Fruit fly (Drosophila melanogaster): ENCODE measurements around the gene CG6293.
A peak's percentile ranks its signal among the peaks of the same experiment; 100 is the strongest.

The CG6293 gene

DNA sequence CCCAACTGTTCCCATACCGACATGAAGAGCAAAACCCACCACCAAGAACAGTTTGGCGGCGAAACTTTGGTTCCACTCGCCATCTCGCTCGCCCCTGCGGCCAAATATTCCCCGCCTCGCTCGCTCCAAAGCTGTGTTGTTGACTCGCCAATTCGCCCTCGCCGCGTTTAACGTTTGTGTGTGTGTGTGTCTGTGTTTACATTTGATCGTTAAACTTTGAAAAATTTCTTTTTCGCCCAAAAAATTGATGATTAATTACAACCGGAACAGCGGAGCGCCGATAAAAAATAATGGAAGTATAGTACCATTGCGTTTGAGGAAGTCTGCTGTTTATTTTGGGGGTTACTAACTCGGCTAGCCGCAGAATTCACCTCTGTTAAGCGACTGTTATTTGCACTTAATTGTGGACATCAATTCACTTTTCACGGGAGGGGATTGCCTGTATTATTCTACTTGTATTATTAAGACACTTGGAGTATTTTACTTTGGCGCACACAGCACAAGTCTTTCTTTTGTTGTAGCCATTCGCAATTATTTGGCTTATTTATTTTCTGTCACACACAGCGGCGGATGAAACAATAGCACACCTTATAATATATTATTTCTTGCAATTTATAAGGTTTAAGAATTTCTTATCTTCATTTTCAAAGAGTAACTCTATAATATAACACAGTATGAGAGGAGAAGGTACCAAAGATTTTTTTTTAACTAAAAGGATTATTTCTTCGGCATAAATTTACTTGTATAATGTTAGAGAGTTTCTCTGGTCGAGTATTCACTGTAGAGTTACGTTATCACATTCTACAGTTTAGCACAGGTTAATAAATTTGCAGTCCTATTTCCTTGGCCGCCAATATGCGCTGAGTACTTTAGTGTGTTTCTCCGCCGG is 39.6 kb upstream of the CG6293 start (continued):
- TF ChIP-seq CG34422 (GFP tag; IDR thresholded peaks at IDR 0.05) (no peak), pb (GFP tag; optimal IDR thresholded peaks at IDR 0.05) (peak; percentile 41), CG8765 (GFP tag; IDR thresholded peaks at IDR 0.05) (no peak), CG3726 (GFP tag; IDR thresholded peaks at IDR 0.05) (no peak), Poxn (GFP tag; IDR thresholded peaks at IDR 0.05) (no peak), Taf1 (GFP tag; IDR thresholded peaks at IDR 0.05) (no peak), CG6813 (GFP tag; optimal IDR thresholded peaks at IDR 0.05) (peak; percentile 62), odd (GFP tag; optimal IDR thresholded peaks at IDR 0.05) (peak; percentile 81), unc-4 (GFP tag; IDR thresholded peaks at IDR 0.05; ENCODE audit: partially characterized antibody) (no peak), CG11696 (GFP tag; IDR thresholded peaks at IDR 0.05) (no peak), bbx (GFP tag; IDR thresholded peaks at IDR 0.05; ENCODE audit: partially characterized antibody) (no peak), sna (GFP tag; IDR thresholded peaks at IDR 0.05; ENCODE audit: partially characterized antibody) (no peak), Eip74EF (GFP tag; optimal IDR thresholded peaks at IDR 0.05) (peak in 1 of 2 experiments; percentile 52), CG1832 (GFP tag; optimal IDR thresholded peaks at IDR 0.05) (peak; percentile 95), CG4854 (GFP tag; optimal IDR thresholded peaks at IDR 0.05) (peak; percentile 36), CG5180 (GFP tag; optimal IDR thresholded peaks at IDR 0.05) (peak; percentile 35), z (GFP tag; IDR thresholded peaks at IDR 0.05) (no peak), oc (tag; optimal IDR thresholded peaks at IDR 0.05) (peak; percentile 26), CG18599 (GFP tag; optimal IDR thresholded peaks at IDR 0.05) (peak; percentile 92), cas (GFP tag; IDR thresholded peaks at IDR 0.05) (no peak), CG1603 (tag; optimal IDR thresholded peaks at IDR 0.05) (peak; percentile 41), Dll (GFP tag; IDR thresholded peaks at IDR 0.05; ENCODE audit: partially characterized antibody) (no peak), CG4707 (GFP tag; optimal IDR thresholded peaks at IDR 0.05) (peak; percentile 49), Ssrp (tag; optimal IDR thresholded peaks at IDR 0.05) (peak; percentile 77), NC2α (GFP tag; optimal IDR thresholded peaks at IDR 0.05) (no peak), CG14965 (GFP tag; optimal IDR thresholded peaks at IDR 0.05; ENCODE audit: borderline replicate concordance) (no peak), CG17568 (GFP tag; optimal IDR thresholded peaks at IDR 0.05) (peak; percentile 61), CG8944 (GFP tag; optimal IDR thresholded peaks at IDR 0.05) (peak; percentile 44), CG2199 (GFP tag; IDR thresholded peaks at IDR 0.05) (no peak), kay (GFP tag; optimal IDR thresholded peaks at IDR 0.05) (peak; percentile 18), kni (GFP tag; optimal IDR thresholded peaks at IDR 0.05) (peak; percentile 92), fu2 (GFP tag; optimal IDR thresholded peaks at IDR 0.05) (peak; percentile 76), CG11085 (GFP tag; IDR thresholded peaks at IDR 0.05) (no peak), fd102C (GFP tag; optimal IDR thresholded peaks at IDR 0.05) (no peak), CG14860 (GFP tag; IDR thresholded peaks at IDR 0.05; ENCODE audit: partially characterized antibody) (no peak), trem (tag; optimal IDR thresholded peaks at IDR 0.05) (peak; percentile 21), Hr39 (optimal IDR thresholded peaks at IDR 0.05) (no peak), dan (GFP tag; IDR thresholded peaks at IDR 0.05) (no peak), wek (GFP tag; optimal IDR thresholded peaks at IDR 0.05) (peak; percentile 86), B-H2 (GFP tag; optimal IDR thresholded peaks at IDR 0.05) (peak; percentile 30), salm (tag; optimal IDR thresholded peaks at IDR 0.05) (peak; percentile 32), CG2712 (tag; optimal IDR thresholded peaks at IDR 0.05) (peak; percentile 82), lilli (GFP tag; optimal IDR thresholded peaks at IDR 0.05) (peak; percentile 89), MTF-1 (GFP tag; optimal IDR thresholded peaks at IDR 0.05; ENCODE audit: borderline replicate concordance) (peak; percentile 66), hth (optimal IDR thresholded peaks at IDR 0.05) (no peak), Hr78 (GFP tag; optimal IDR thresholded peaks at IDR 0.05) (peak in 1 of 2 experiments; percentile 13), CG11695 (GFP tag; IDR thresholded peaks at IDR 0.05) (no peak)

Measured in whole organism, embryonic.